Worm (Caenorhabditis elegans) whole organism, L2 larva: ENCODE data around the gene uaf-1.

ENCODE experiments used
- ama-1 ChIP-seq: fragments of 150-350 bp; optimal IDR thresholded peaks from 2 replicates; lab custom pipeline; 2018; ENCODE audit warnings: inconsistent platforms
- egl-27 ChIP-seq: sonication (generic microtip); optimal IDR thresholded peaks from 3 replicates; lab custom pipeline; 2017; ENCODE audit warnings: missing biosample characterization, missing genetic modification reagents, missing genetic modification characterization
- nhr-129 ChIP-seq: fragments of 150-350 bp; optimal IDR thresholded peaks from 2 replicates; lab custom pipeline; 2014; ENCODE audit warnings: missing biosample characterization, missing genetic modification characterization
- unc-62 ChIP-seq: fragments of 150-350 bp; optimal IDR thresholded peaks from 2 replicates; lab custom pipeline; 2014; ENCODE audit warnings: missing biosample characterization, missing genetic modification reagents, missing genetic modification characterization
- ztf-11 ChIP-seq: sonication (generic microtip); optimal IDR thresholded peaks from 2 replicates; lab custom pipeline; 2017; ENCODE audit warnings: missing biosample characterization, missing genetic modification characterization

DNA sequence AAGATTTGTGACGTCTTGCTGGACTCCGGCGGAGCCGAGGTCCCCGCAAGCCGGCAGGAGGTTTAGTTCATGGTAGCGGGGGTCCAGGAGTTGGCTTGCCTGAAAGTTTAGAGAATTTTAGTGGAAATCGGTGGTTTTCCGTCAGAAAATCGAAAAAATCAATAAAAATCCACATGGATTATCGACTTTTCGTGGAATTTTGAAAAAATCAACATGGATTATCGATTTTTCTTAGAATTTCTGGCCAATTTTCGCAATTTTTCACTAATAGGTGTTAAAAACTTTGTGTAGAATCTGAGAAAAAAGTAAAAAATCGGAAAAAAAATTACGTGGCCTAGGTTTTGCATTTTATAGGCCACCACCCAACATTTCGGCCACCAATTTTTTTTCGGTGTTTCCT, 17.5 kb downstream of the uaf-1 start:
- TF ChIP-seq unc-62 (no peak), ztf-11 (tag; lab: Kevin White, UChicago) (no peak), ama-1 (no peak), egl-27 (tag; lab: Kevin White, UChicago) (no peak), nhr-129 (tag; lab: Kevin White, UChicago) (no peak)
